Worm (Caenorhabditis elegans) whole organism, L1 larva: Measurements from ENCODE around the gene F28H6.7.

Experiments used
- alr-1 ChIP-seq: fragments of 200-800 bp; sonication (Bioruptor generic); optimal IDR thresholded peaks from 2 replicates; lab custom pipeline; 2018; ENCODE audit warnings: borderline replicate concordance, mild to moderate bottlenecking, missing genetic modification characterization, missing compliant biosample characterization
- ama-1 ChIP-seq: fragments of 150-350 bp; optimal IDR thresholded peaks from 2 replicates; lab custom pipeline; 2014
- blmp-1 ChIP-seq: fragments of 150-350 bp; optimal IDR thresholded peaks from 2 replicates; lab custom pipeline; 2014; ENCODE audit warnings: missing biosample characterization, missing genetic modification characterization
- ceh-88 ChIP-seq: fragments of 200-800 bp; sonication (Bioruptor generic); IDR thresholded peaks from 2 replicates; pipeline ENCODE4 v1.3.6; 2022; ENCODE audit warnings: missing genetic modification characterization, missing compliant biosample characterization
- ceh-90 ChIP-seq: sonication (generic microtip); optimal IDR thresholded peaks from 2 replicates; lab custom pipeline; 2016; ENCODE audit warnings: missing genetic modification characterization, missing compliant biosample characterization
- dpl-1 ChIP-seq, 3 experiments: fragments of 150-350 bp in 2 of 3; sonication (generic microtip) in 1 of 3; optimal IDR thresholded peaks; 2 replicates each; lab custom pipeline; 2014 to 2017; ENCODE audit warnings: missing biosample characterization in 3 of 3, missing genetic modification characterization in 3 of 3, missing genetic modification reagents in 3 of 3
- dsc-1 ChIP-seq: sonication (generic microtip); optimal IDR thresholded peaks from 2 replicates; lab custom pipeline; 2016; ENCODE audit warnings: mild to moderate bottlenecking, missing genetic modification characterization, missing compliant biosample characterization
- efl-1 ChIP-seq, 4 experiments: fragments of 150-350 bp; optimal IDR thresholded peaks in 3 of 4; peaks in 1 of 4; 1 replicate in 1 of 4; 2 replicates in 3 of 4; lab custom pipeline; 2014; ENCODE audit warnings: missing biosample characterization in 2 of 4, missing genetic modification characterization in 2 of 4, missing genetic modification reagents in 2 of 4
- elt-2 ChIP-seq: sonication (generic microtip); optimal IDR thresholded peaks from 2 replicates; lab custom pipeline; 2016; ENCODE audit warnings: missing genetic modification characterization, mild to moderate bottlenecking, inconsistent platforms, missing compliant biosample characterization, missing genetic modification reagents
- elt-3 ChIP-seq, 6 experiments: fragments of 150-350 bp in 1 of 6; sonication (generic microtip); optimal IDR thresholded peaks; 2 replicates each; lab custom pipeline; 2017 to 2018; ENCODE audit warnings: missing biosample characterization in 6 of 6, missing genetic modification characterization in 6 of 6, inconsistent platforms in 1 of 6
- fkh-10 ChIP-seq: sonication (generic microtip); optimal IDR thresholded peaks from 2 replicates; lab custom pipeline; 2017; ENCODE audit warnings: missing biosample characterization, missing genetic modification reagents, missing genetic modification characterization
- hlh-17 ChIP-seq: fragments of 200-800 bp; sonication (Bioruptor generic); optimal IDR thresholded peaks from 2 replicates; lab custom pipeline; 2018; ENCODE audit warnings: missing genetic modification characterization, mild to moderate bottlenecking, missing compliant biosample characterization, moderate library complexity, borderline replicate concordance
- hlh-4 ChIP-seq: sonication (generic microtip); optimal IDR thresholded peaks from 2 replicates; lab custom pipeline; 2016; ENCODE audit warnings: mild to moderate bottlenecking, missing genetic modification characterization, missing compliant biosample characterization
- hpl-2 ChIP-seq: fragments of 150-350 bp; optimal IDR thresholded peaks from 2 replicates; lab custom pipeline; 2014; ENCODE audit warnings: missing biosample characterization, missing genetic modification reagents, missing genetic modification characterization
- irx-1 ChIP-seq: sonication (generic microtip); optimal IDR thresholded peaks from 2 replicates; lab custom pipeline; 2016; ENCODE audit warnings: missing genetic modification characterization, missing compliant biosample characterization
- lin-14 ChIP-seq: fragments of 200-800 bp; sonication (Bioruptor generic); optimal IDR thresholded peaks from 2 replicates; lab custom pipeline; 2018; ENCODE audit warnings: mild to moderate bottlenecking, missing genetic modification characterization, moderate library complexity, missing compliant biosample characterization
- lin-15B ChIP-seq: fragments of 150-350 bp; sonication (generic microtip); optimal IDR thresholded peaks from 3 replicates; lab custom pipeline; 2014; ENCODE audit warnings: missing biosample characterization, missing genetic modification characterization
- lin-35 ChIP-seq, 2 experiments: fragments of 150-350 bp; optimal IDR thresholded peaks; 2 replicates each; lab custom pipeline; 2014; ENCODE audit warnings: missing biosample characterization in 2 of 2, missing genetic modification characterization in 2 of 2, missing genetic modification reagents in 2 of 2
- lin-39 ChIP-seq: fragments of 150-350 bp; optimal IDR thresholded peaks from 2 replicates; lab custom pipeline; 2014; ENCODE audit warnings: missing biosample characterization, missing genetic modification reagents, missing genetic modification characterization
- mab-9 ChIP-seq: fragments of 200-800 bp; sonication (Bioruptor generic); IDR thresholded peaks from 2 replicates; pipeline ENCODE4 v1.3.6; 2022; ENCODE audit warnings: missing genetic modification reagents, missing genetic modification characterization, missing compliant biosample characterization
- mep-1 ChIP-seq: fragments of 150-350 bp; optimal IDR thresholded peaks from 2 replicates; lab custom pipeline; 2014; ENCODE audit warnings: missing biosample characterization, missing genetic modification characterization
- nhr-11 ChIP-seq: fragments of 150-350 bp; optimal IDR thresholded peaks from 2 replicates; lab custom pipeline; 2014; ENCODE audit warnings: missing biosample characterization, missing genetic modification characterization
- nhr-20 ChIP-seq: sonication (generic microtip); optimal IDR thresholded peaks from 2 replicates; lab custom pipeline; 2016; ENCODE audit warnings: mild to moderate bottlenecking, missing genetic modification characterization, missing compliant biosample characterization
- nhr-47 ChIP-seq: sonication (generic microtip); optimal IDR thresholded peaks from 2 replicates; lab custom pipeline; 2016; ENCODE audit warnings: mild to moderate bottlenecking, missing genetic modification characterization, moderate library complexity, missing compliant biosample characterization
- nhr-76 ChIP-seq: sonication (generic microtip); optimal IDR thresholded peaks from 2 replicates; lab custom pipeline; 2017; ENCODE audit warnings: missing biosample characterization, missing genetic modification characterization
- nhr-90 ChIP-seq: sonication (generic microtip); optimal IDR thresholded peaks from 2 replicates; lab custom pipeline; 2016; ENCODE audit warnings: mild to moderate bottlenecking, missing genetic modification characterization, missing compliant biosample characterization; ENCODE audit not compliant: poor library complexity
- skn-1 ChIP-seq: fragments of 150-350 bp; optimal IDR thresholded peaks from 2 replicates; lab custom pipeline; 2014; ENCODE audit warnings: missing biosample characterization, missing genetic modification characterization
- snpc-4 ChIP-seq: fragments of 150-350 bp; optimal IDR thresholded peaks from 2 replicates; lab custom pipeline; 2014; ENCODE audit warnings: missing biosample characterization, missing genetic modification characterization
- snu-23 ChIP-seq: sonication (generic microtip); optimal IDR thresholded peaks from 2 replicates; lab custom pipeline; 2016; ENCODE audit warnings: missing genetic modification characterization, missing compliant biosample characterization
- sptf-1 ChIP-seq: fragments of 150-350 bp; optimal IDR thresholded peaks from 2 replicates; lab custom pipeline; 2014; ENCODE audit warnings: missing biosample characterization, missing genetic modification characterization
- swsn-7 ChIP-seq: sonication (generic microtip); optimal IDR thresholded peaks from 2 replicates; lab custom pipeline; 2016; ENCODE audit warnings: missing genetic modification characterization, missing compliant biosample characterization
- tbx-2 ChIP-seq: sonication (generic microtip); optimal IDR thresholded peaks from 2 replicates; lab custom pipeline; 2016; ENCODE audit warnings: missing genetic modification characterization, missing compliant biosample characterization
- tlp-1 ChIP-seq: fragments of 150-350 bp; optimal IDR thresholded peaks from 2 replicates; lab custom pipeline; 2014; ENCODE audit warnings: missing biosample characterization, missing genetic modification characterization
- unc-130 ChIP-seq: fragments of 150-350 bp; optimal IDR thresholded peaks from 2 replicates; lab custom pipeline; 2017; ENCODE audit warnings: missing biosample characterization, missing genetic modification characterization, inconsistent platforms
- unc-30 ChIP-seq: sonication (generic microtip); optimal IDR thresholded peaks from 2 replicates; lab custom pipeline; 2017; ENCODE audit warnings: missing biosample characterization, missing genetic modification characterization
- unc-86 ChIP-seq: sonication (generic microtip); optimal IDR thresholded peaks from 2 replicates; lab custom pipeline; 2016; ENCODE audit warnings: missing genetic modification characterization, missing compliant biosample characterization
- vab-15 ChIP-seq: sonication (generic microtip); optimal IDR thresholded peaks from 2 replicates; lab custom pipeline; 2017; ENCODE audit warnings: missing genotype, mild to moderate bottlenecking, missing genetic modification characterization, missing compliant biosample characterization
- zag-1 ChIP-seq: fragments of 150-350 bp; optimal IDR thresholded peaks from 2 replicates; lab custom pipeline; 2014; ENCODE audit warnings: missing biosample characterization, missing genetic modification characterization

Gene F28H6.7

DNA sequence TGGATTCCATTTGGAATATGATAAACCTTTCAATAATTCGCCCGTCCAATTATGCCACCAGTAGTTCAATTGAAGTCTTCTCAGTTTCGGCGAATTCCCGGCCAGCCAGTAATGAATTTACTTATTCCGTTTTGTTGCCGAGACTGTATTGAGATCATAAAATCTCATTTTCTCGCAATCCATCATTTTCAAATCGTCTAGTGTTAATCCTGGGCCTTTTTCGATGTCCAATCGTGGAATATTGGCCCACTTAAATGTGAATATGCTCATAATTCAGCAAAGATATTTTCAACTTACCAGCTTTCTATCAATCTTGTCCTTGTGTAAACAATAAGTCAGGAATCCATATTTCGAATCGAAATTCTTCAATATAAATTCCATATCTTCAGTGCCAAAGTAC is 36.7 kb downstream of the F28H6.7 start:
- TF ChIP-seq lin-15B (tag; lab: Kevin White, UChicago) (no peak), efl-1 (optimal IDR thresholded peaks at IDR 0.05; lab: Kevin White, UChicago) (no peak), efl-1 (GFP tag; optimal IDR thresholded peaks at IDR 0.05 in 1 of 2; lab: Kevin White, UChicago) (no peak), tbx-2 (tag; lab: Kevin White, UChicago) (no peak), fkh-10 (no peak), swsn-7 (tag; lab: Kevin White, UChicago) (no peak), mab-9 (GFP tag; lab: Robert Waterston, UW) (no peak), ceh-90 (tag; lab: Kevin White, UChicago) (no peak), lin-35 (GFP tag; optimal IDR thresholded peaks at IDR 0.05; lab: Kevin White, UChicago) (no peak), dpl-1 (GFP tag; optimal IDR thresholded peaks at IDR 0.05; lab: Kevin White, UChicago) (no peak), lin-39 (no peak), unc-30 (tag; lab: Kevin White, UChicago) (no peak), snu-23 (GFP tag; lab: Kevin White, UChicago) (no peak), lin-14 (no peak), unc-86 (tag; lab: Kevin White, UChicago) (no peak), nhr-11 (tag; lab: Kevin White, UChicago) (no peak), vab-15 (tag; lab: Kevin White, UChicago) (no peak)
- TF ChIP-seq, all 84 proteins: peak for 0

DNA sequence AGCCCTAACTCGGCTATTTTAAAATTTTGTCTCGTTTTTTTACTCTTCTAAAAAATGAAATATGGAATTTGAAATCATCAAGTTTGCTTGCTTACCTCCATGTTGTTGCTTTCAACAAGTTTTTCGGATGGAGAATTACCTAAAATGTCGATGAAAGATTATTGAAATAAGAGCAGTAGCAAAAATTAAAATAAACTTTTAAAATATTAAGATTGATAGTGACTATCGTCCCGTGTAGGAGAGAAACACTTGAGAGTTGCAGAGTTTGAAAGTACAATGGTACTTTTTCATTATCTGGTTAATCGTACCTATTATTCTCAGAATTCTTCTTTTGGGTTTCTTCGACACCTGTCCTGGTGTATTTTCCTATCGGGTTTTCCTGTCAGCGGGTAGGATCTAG is 41.0 kb downstream of the F28H6.7 start, which contains the start of gene ceh-90:
ceh-90 (minus strand) TSS at position 101 of the 400 bp plus-strand sequence.
- TF ChIP-seq nhr-76 (tag; lab: Kevin White, UChicago) = no peak
- no peak for TF ChIP-seq unc-130 (tag; lab: Kevin White, UChicago)
- TF ChIP-seq lin-39 = no peak
- TF ChIP-seq sptf-1 (tag; lab: Kevin White, UChicago) = no peak
- no peak for TF ChIP-seq hlh-4 (tag; lab: Kevin White, UChicago)
- TF ChIP-seq fkh-10 = no peak
- TF ChIP-seq dpl-1 (GFP tag; optimal IDR thresholded peaks at IDR 0.05; lab: Kevin White, UChicago) = no peak
- TF ChIP-seq zag-1 (tag; lab: Kevin White, UChicago) = no peak
- TF ChIP-seq hlh-17 (GFP tag; lab: Kevin White, UChicago) = no peak
- TF ChIP-seq alr-1 (tag; lab: Kevin White, UChicago) = no peak
- TF ChIP-seq dsc-1 (tag; lab: Kevin White, UChicago) = no peak

DNA sequence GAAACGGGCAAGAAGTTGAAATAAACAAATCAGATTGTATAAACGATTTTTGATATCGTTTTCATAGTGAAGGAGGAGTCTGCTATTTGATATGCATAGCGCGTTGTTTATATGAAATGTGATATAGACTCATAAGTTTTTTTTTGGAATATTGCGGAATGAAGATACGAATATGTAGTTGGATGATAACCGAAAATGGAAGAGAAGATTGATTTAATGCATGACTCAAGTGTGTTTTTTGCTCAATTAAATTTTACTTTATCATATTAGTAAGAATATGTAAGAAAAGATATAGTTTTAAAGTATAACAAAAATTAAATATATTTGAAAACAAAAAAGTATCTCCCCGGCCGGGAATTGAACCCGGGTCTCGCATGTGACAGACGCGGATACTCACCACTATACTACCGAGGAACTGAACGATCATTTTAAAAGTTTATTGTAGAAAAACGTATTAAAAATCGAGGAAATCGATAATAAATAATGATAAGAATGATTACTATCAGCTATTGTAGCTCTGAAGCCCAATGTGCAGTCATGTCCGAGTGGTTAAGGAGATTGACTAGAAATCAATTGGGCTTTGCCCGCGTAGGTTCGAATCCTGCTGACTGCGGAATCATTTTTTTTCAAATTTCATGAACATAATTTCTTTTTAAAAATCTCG is 45.9 kb downstream of the F28H6.7 start, which contains the start of gene lgc-25:
lgc-25 (minus strand) TSS at position 51 of the 664 bp plus-strand sequence.
- TF ChIP-seq ceh-88 (GFP tag; lab: Robert Waterston, UW) = no peak
- peak; percentile 16 for TF ChIP-seq nhr-47 (tag; lab: Kevin White, UChicago)
- TF ChIP-seq tlp-1 (tag; lab: Kevin White, UChicago) = no peak
- TF ChIP-seq lin-35 (GFP tag; optimal IDR thresholded peaks at IDR 0.05; lab: Kevin White, UChicago) = peak in 1 of 2 experiments; percentile 49
- TF ChIP-seq snu-23 (GFP tag; lab: Kevin White, UChicago) = peak; percentile 24
- peak; percentile 35 for TF ChIP-seq nhr-20
- TF ChIP-seq ama-1 (lab: Kevin White, UChicago) = no peak
- TF ChIP-seq elt-2 (tag; lab: Kevin White, UChicago) = peak; percentile 20
- TF ChIP-seq hpl-2 (GFP tag; lab: Kevin White, UChicago) = no peak
- no peak for TF ChIP-seq nhr-11 (tag; lab: Kevin White, UChicago)
- no peak for TF ChIP-seq blmp-1
- no peak for TF ChIP-seq skn-1 (tag; lab: Kevin White, UChicago)
- TF ChIP-seq irx-1 (tag; lab: Kevin White, UChicago) = no peak
- peak in 1 of 6 experiments; percentile 14 for TF ChIP-seq elt-3 (tag; optimal IDR thresholded peaks at IDR 0.05; lab: Kevin White, UChicago)
- no peak for TF ChIP-seq snpc-4 (tag; lab: Kevin White, UChicago)
- no peak for TF ChIP-seq mep-1
- TF ChIP-seq nhr-90 (tag; lab: Kevin White, UChicago) = peak; percentile 72
- TF ChIP-seq, all 84 proteins: peak for 7
